Fruit fly (Drosophila melanogaster) S2 (cell line): Measurements from ENCODE around the gene sn.

Source experiments
- CG8478 ChIP-seq: fragments of >200 bp; optimal IDR thresholded peaks from 2 replicates; lab custom pipeline; 2018
- CTCF ChIP-seq, 2 experiments: fragments of >200 bp; optimal IDR thresholded peaks; 2 replicates each; lab custom pipeline; 2018

dm6 chrX:7930236-7931027 is 33.4 kb upstream of the sn start:
- no peak for TF ChIP-seq CG8478 (lab: Kevin White, UChicago)
- no peak for TF ChIP-seq CTCF (optimal IDR thresholded peaks at IDR 0.05; lab: Kevin White, UChicago)
